Fruit fly (Drosophila melanogaster) whole organism, embryonic: ENCODE data around the gene CRAT.

Source experiments
- CG4854 ChIP-seq: fragments of 200-800 bp; sonication (Bioruptor generic); optimal IDR thresholded peaks from 2 replicates; lab custom pipeline; 2016; ENCODE audit warnings: missing biosample characterization, missing genetic modification characterization, inconsistent platforms
- CG7556 ChIP-seq: fragments of 200-800 bp; sonication (Bioruptor generic); optimal IDR thresholded peaks from 2 replicates; lab custom pipeline; 2017; ENCODE audit warnings: missing biosample characterization, mild to moderate bottlenecking, missing genetic modification characterization
- CG7839 ChIP-seq: fragments of 200-800 bp; sonication (Bioruptor generic); optimal IDR thresholded peaks from 3 replicates; lab custom pipeline; 2018; ENCODE audit warnings: missing biosample characterization, mild to moderate bottlenecking, missing genetic modification characterization, moderate library complexity
- stwl ChIP-seq: fragments of 200-800 bp; sonication (Bioruptor generic); optimal IDR thresholded peaks from 3 replicates; lab custom pipeline; 2018; ENCODE audit warnings: missing biosample characterization, mild to moderate bottlenecking, missing genetic modification characterization, moderate library complexity
- tll ChIP-seq, 2 experiments: fragments of 200-800 bp in 1 of 2; fragments of >200 bp in 1 of 2; sonication (Bioruptor generic) in 1 of 2; optimal IDR thresholded peaks; 2 replicates each; lab custom pipeline; 2017 to 2019; ENCODE audit warnings: missing biosample characterization in 2 of 2, missing genetic modification characterization in 2 of 2, mild to moderate bottlenecking in 1 of 2, moderate library complexity in 1 of 2
- zfh2 ChIP-seq: fragments of 200-800 bp; sonication (Bioruptor generic); optimal IDR thresholded peaks from 2 replicates; lab custom pipeline; 2016; ENCODE audit warnings: missing biosample characterization, missing genetic modification characterization

- TF ChIP-seq CG7839 (tag; lab: Kevin White, UChicago) (no peak), CG4854 (no peak), tll (GFP tag; optimal IDR thresholded peaks at IDR 0.05; lab: Kevin White, UChicago) (no peak), stwl (tag; lab: Kevin White, UChicago) (no peak), CG7556 (GFP tag; lab: Kevin White, UChicago) (no peak), zfh2 (GFP tag; lab: Kevin White, UChicago) (no peak)
These were observed 38.4 kb downstream of the CRAT start for dm6 chr3R:6337397-6337796.
